Fruit fly (Drosophila melanogaster) whole organism, embryonic: ENCODE data around the gene Spx.

Experiments used
- Aef1 ChIP-seq: fragments of 200-800 bp; sonication (Bioruptor generic); IDR thresholded peaks from 3 replicates; pipeline ENCODE4 v1.3.6; 2022; ENCODE audit warnings: missing biosample characterization, missing genetic modification characterization
- B-H1 ChIP-seq: fragments of 200-800 bp; sonication (Bioruptor generic); IDR thresholded peaks from 3 replicates; pipeline ENCODE4 v1.3.6; 2022; ENCODE audit warnings: missing biosample characterization, missing genetic modification characterization
- C15 ChIP-seq: fragments of 200-800 bp; sonication (Bioruptor generic); IDR thresholded peaks from 3 replicates; pipeline ENCODE4 v1.3.6; 2022; ENCODE audit warnings: missing biosample characterization, missing genetic modification characterization
- CG11560 ChIP-seq: fragments of 200-800 bp; sonication (Bioruptor generic); IDR thresholded peaks from 3 replicates; pipeline ENCODE4 v1.3.6; 2022; ENCODE audit warnings: missing biosample characterization, missing genetic modification characterization
- CG13624 ChIP-seq: fragments of 200-800 bp; sonication (Bioruptor generic); optimal IDR thresholded peaks from 2 replicates; lab custom pipeline; 2016; ENCODE audit warnings: missing biosample characterization, missing genetic modification characterization
- CG15514 ChIP-seq: fragments of 200-800 bp; sonication (Bioruptor generic); optimal IDR thresholded peaks from 3 replicates; lab custom pipeline; 2017; ENCODE audit warnings: missing biosample characterization, missing genetic modification characterization, mild to moderate bottlenecking, moderate library complexity, missing genetic modification reagents
- CG16813 ChIP-seq: fragments of 200-800 bp; sonication (Bioruptor generic); IDR thresholded peaks from 3 replicates; pipeline ENCODE4 v1.3.6; 2022; ENCODE audit warnings: missing biosample characterization, missing genetic modification characterization; ENCODE audit not compliant: partially characterized antibody
- CG1792 ChIP-seq: fragments of 200-800 bp; sonication (Bioruptor generic); optimal IDR thresholded peaks from 2 replicates; lab custom pipeline; 2016; ENCODE audit warnings: missing biosample characterization, missing genetic modification characterization
- CG2889 ChIP-seq: fragments of 200-800 bp; sonication (Bioruptor generic); IDR thresholded peaks from 3 replicates; pipeline ENCODE4 v1.3.6; 2022; ENCODE audit warnings: missing biosample characterization, missing genetic modification characterization
- CG30020 ChIP-seq: fragments of 200-800 bp; optimal IDR thresholded peaks from 2 replicates; lab custom pipeline; 2019; ENCODE audit warnings: missing biosample characterization, mild to moderate bottlenecking, missing genetic modification characterization, moderate library complexity
- CG31441 ChIP-seq: fragments of 200-800 bp; sonication (Bioruptor generic); IDR thresholded peaks from 2 replicates; pipeline ENCODE4 v1.3.6; 2022; ENCODE audit warnings: missing biosample characterization, missing genetic modification characterization
- CG4424 ChIP-seq: fragments of 200-800 bp; sonication (Bioruptor generic); optimal IDR thresholded peaks from 3 replicates; lab custom pipeline; 2016; ENCODE audit warnings: missing biosample characterization, missing genetic modification characterization
- CG5245 ChIP-seq: fragments of 200-800 bp; sonication (Bioruptor generic); optimal IDR thresholded peaks from 3 replicates; lab custom pipeline; 2016; ENCODE audit warnings: missing biosample characterization, missing genetic modification characterization
- Fer1 ChIP-seq: fragments of 200-800 bp; sonication (Bioruptor generic); optimal IDR thresholded peaks from 2 replicates; lab custom pipeline; 2017; ENCODE audit warnings: missing biosample characterization, mild to moderate bottlenecking, missing genetic modification characterization
- Fer2 ChIP-seq: fragments of 200-800 bp; sonication (Bioruptor generic); optimal IDR thresholded peaks from 2 replicates; lab custom pipeline; 2018; ENCODE audit warnings: missing biosample characterization, mild to moderate bottlenecking, missing genetic modification characterization, moderate library complexity
- Gsc ChIP-seq: fragments of 200-800 bp; sonication (Bioruptor generic); IDR thresholded peaks from 2 replicates; pipeline ENCODE4 v1.3.6; 2022; ENCODE audit warnings: missing biosample characterization, missing genetic modification characterization
- HLH4C ChIP-seq: fragments of 200-800 bp; sonication (Bioruptor generic); IDR thresholded peaks from 3 replicates; pipeline ENCODE4 v1.3.6; 2022; ENCODE audit warnings: missing biosample characterization, missing genetic modification characterization; ENCODE audit not compliant: partially characterized antibody
- Med ChIP-seq: fragments of 200-800 bp; sonication (Bioruptor generic); peaks from one replicate; lab custom pipeline; 2016; ENCODE audit warnings: missing biosample characterization, missing genetic modification characterization, mild to moderate bottlenecking, inconsistent platforms, moderate library complexity
- Myb ChIP-seq: fragments of 200-800 bp; sonication (Bioruptor generic); optimal IDR thresholded peaks from 2 replicates; lab custom pipeline; 2016; ENCODE audit warnings: missing biosample characterization, missing genetic modification characterization
- NfI ChIP-seq: fragments of 200-800 bp; sonication (Bioruptor generic); optimal IDR thresholded peaks from 3 replicates; lab custom pipeline; 2018; ENCODE audit warnings: missing biosample characterization, mild to moderate bottlenecking, missing genetic modification characterization, moderate library complexity
- Rfx ChIP-seq: fragments of 200-800 bp; sonication (Bioruptor generic); IDR thresholded peaks from 2 replicates; pipeline ENCODE4 v1.3.6; 2022; ENCODE audit warnings: missing biosample characterization, missing genetic modification characterization
- ac ChIP-seq: fragments of 200-800 bp; sonication (Bioruptor generic); optimal IDR thresholded peaks from 3 replicates; lab custom pipeline; 2017; ENCODE audit warnings: missing biosample characterization, mild to moderate bottlenecking, missing genetic modification characterization
- bab2 ChIP-seq: fragments of 200-800 bp; sonication (Bioruptor generic); optimal IDR thresholded peaks from 2 replicates; lab custom pipeline; 2016; ENCODE audit warnings: missing biosample characterization, missing genetic modification characterization
- chif ChIP-seq, 2 experiments: fragments of 200-800 bp; sonication (Bioruptor generic); optimal IDR thresholded peaks; 3 replicates each; lab custom pipeline; 2016; ENCODE audit warnings: missing biosample characterization in 2 of 2, missing genetic modification characterization in 2 of 2
- da ChIP-seq: fragments of 200-800 bp; sonication (Bioruptor generic); optimal IDR thresholded peaks from 2 replicates; lab custom pipeline; 2016; ENCODE audit warnings: missing biosample characterization, missing genetic modification characterization
- dmrt11E ChIP-seq: fragments of 200-800 bp; sonication (Bioruptor generic); optimal IDR thresholded peaks from 3 replicates; lab custom pipeline; 2018; ENCODE audit warnings: missing biosample characterization, mild to moderate bottlenecking, missing genetic modification characterization, moderate library complexity
- inv ChIP-seq: fragments of 200-800 bp; sonication (Bioruptor generic); IDR thresholded peaks from 2 replicates; pipeline ENCODE4 v1.3.6; 2022; ENCODE audit warnings: missing biosample characterization, missing genetic modification characterization; ENCODE audit not compliant: partially characterized antibody
- lbe ChIP-seq: fragments of 200-800 bp; sonication (Bioruptor generic); optimal IDR thresholded peaks from 2 replicates; lab custom pipeline; 2016; ENCODE audit warnings: missing biosample characterization, mild to moderate bottlenecking, missing genetic modification characterization
- lilli ChIP-seq: fragments of 200-800 bp; sonication (Bioruptor generic); optimal IDR thresholded peaks from 3 replicates; lab custom pipeline; 2016; ENCODE audit warnings: missing biosample characterization, missing genetic modification characterization
- onecut ChIP-seq: fragments of 200-800 bp; sonication (Bioruptor generic); IDR thresholded peaks from 2 replicates; pipeline ENCODE4 v1.3.6; 2022; ENCODE audit warnings: missing biosample characterization, missing genetic modification characterization
- pita ChIP-seq: fragments of 200-800 bp; sonication (Bioruptor generic); optimal IDR thresholded peaks from 2 replicates; lab custom pipeline; 2017; ENCODE audit warnings: missing biosample characterization, mild to moderate bottlenecking, missing genetic modification characterization
- pros ChIP-seq: fragments of 200-800 bp; sonication (Bioruptor generic); optimal IDR thresholded peaks from 3 replicates; lab custom pipeline; 2019; ENCODE audit warnings: missing biosample characterization, mild to moderate bottlenecking, missing genetic modification characterization, moderate library complexity
- rib ChIP-seq: fragments of 200-800 bp; sonication (Bioruptor generic); IDR thresholded peaks from 2 replicates; pipeline ENCODE4 v1.3.6; 2022; ENCODE audit warnings: missing biosample characterization, missing genetic modification characterization
- schlank ChIP-seq: fragments of 200-800 bp; sonication (Bioruptor generic); optimal IDR thresholded peaks from 2 replicates; lab custom pipeline; 2018; ENCODE audit warnings: missing biosample characterization, mild to moderate bottlenecking, missing genetic modification characterization
- sim ChIP-seq: fragments of 200-800 bp; sonication (Bioruptor generic); IDR thresholded peaks from 2 replicates; pipeline ENCODE4 v1.3.6; 2022; ENCODE audit warnings: missing biosample characterization, missing genetic modification characterization
- slp2 ChIP-seq: fragments of 200-800 bp; sonication (Bioruptor generic); optimal IDR thresholded peaks from 2 replicates; lab custom pipeline; 2016; ENCODE audit warnings: missing biosample characterization, missing genetic modification characterization
- yki ChIP-seq: fragments of >200 bp; optimal IDR thresholded peaks from 3 replicates; lab custom pipeline; 2018
- zen ChIP-seq: fragments of 200-800 bp; sonication (Bioruptor generic); optimal IDR thresholded peaks from 3 replicates; lab custom pipeline; 2018; ENCODE audit warnings: missing biosample characterization, mild to moderate bottlenecking, missing genetic modification characterization, moderate library complexity
- zf30C ChIP-seq: fragments of 200-800 bp; sonication (Bioruptor generic); optimal IDR thresholded peaks from 3 replicates; lab custom pipeline; 2018; ENCODE audit warnings: missing biosample characterization, mild to moderate bottlenecking, missing genetic modification characterization

Spx gene

dm6 chrX:6278879-6279628 lies 23.4 kb downstream of the Spx start (continued):
- TF ChIP-seq CG15514 (GFP tag; lab: Kevin White, UChicago) = peak; percentile 24
- peak; percentile 42 for TF ChIP-seq CG4424 (GFP tag; lab: Kevin White, UChicago)
- TF ChIP-seq NfI (GFP tag; lab: Kevin White, UChicago) = no peak
- TF ChIP-seq dmrt11E = no peak
- no peak for TF ChIP-seq ac (GFP tag; lab: Kevin White, UChicago)
- peak; percentile 29 for TF ChIP-seq lilli (GFP tag; lab: Kevin White, UChicago)
- TF ChIP-seq Gsc (GFP tag; lab: Robert Waterston, UW) = no peak
- TF ChIP-seq HLH4C (GFP tag; lab: Robert Waterston, UW) = 0 out of 3 replicates have a peak, but pooled peaks have one; percentile 43
- no peak for TF ChIP-seq C15 (GFP tag; lab: Robert Waterston, UW)

- TF ChIP-seq Rfx (GFP tag; lab: Robert Waterston, UW) = no peak
- TF ChIP-seq inv = no peak
- TF ChIP-seq chif (GFP tag; optimal IDR thresholded peaks at IDR 0.05; lab: Kevin White, UChicago) = no peak
- TF ChIP-seq CG13624 (GFP tag; lab: Kevin White, UChicago) = peak; percentile 16
- TF ChIP-seq zf30C = no peak
- TF ChIP-seq lbe (GFP tag; lab: Kevin White, UChicago) = peak; percentile 51
- TF ChIP-seq Aef1 (GFP tag; lab: Robert Waterston, UW) = no peak
- no peak for TF ChIP-seq CG2889 (GFP tag; lab: Robert Waterston, UW)
- peak; percentile 18 for TF ChIP-seq Med
- no peak for TF ChIP-seq CG5245 (GFP tag; lab: Kevin White, UChicago)
- TF ChIP-seq Fer2 = no peak
- no peak for TF ChIP-seq yki
- TF ChIP-seq CG30020 = peak; percentile 87
- peak; percentile 3 for TF ChIP-seq zen (tag; lab: Kevin White, UChicago)
- no peak for TF ChIP-seq B-H1
- TF ChIP-seq rib (GFP tag; lab: Robert Waterston, UW) = no peak
- no peak for TF ChIP-seq Myb (GFP tag; lab: Kevin White, UChicago)
- TF ChIP-seq CG31441 (GFP tag; lab: Robert Waterston, UW) = 0 out of 2 replicates have a peak, but pooled peaks have one; percentile 0
- TF ChIP-seq CG11560 = no peak
- TF ChIP-seq da (GFP tag; lab: Kevin White, UChicago) = no peak
- TF ChIP-seq pros (GFP tag; lab: Kevin White, UChicago) = peak; percentile 33
- no peak for TF ChIP-seq sim (GFP tag; lab: Robert Waterston, UW)
- no peak for TF ChIP-seq CG16813 (GFP tag; lab: Robert Waterston, UW)
- no peak for TF ChIP-seq onecut (GFP tag; lab: Robert Waterston, UW)
- no peak for TF ChIP-seq CG1792 (GFP tag; lab: Kevin White, UChicago)
- no peak for TF ChIP-seq bab2
- TF ChIP-seq Fer1 (GFP tag; lab: Kevin White, UChicago) = no peak
- no peak for TF ChIP-seq slp2 (GFP tag; lab: Kevin White, UChicago)
- no peak for TF ChIP-seq schlank (tag; lab: Kevin White, UChicago)
- TF ChIP-seq pita (GFP tag; lab: Kevin White, UChicago) = no peak
Measured at dm6 chrX:6279629-6280073, 24.0 kb downstream of the Spx start, which contains the start of gene Ubi-p5E. Gene Ubi-p5E (minus strand): TSS chrX:6279647.
